Worm (Caenorhabditis elegans): Measurements from ENCODE around the gene srw-135.

ce11 chrV:3032343-3032742, 21.0 kb upstream of the srw-135 start, which contains the start of gene irld-38:
- TF ChIP-seq lsy-2 (tag; optimal IDR thresholded peaks at IDR 0.05) = no peak
- no peak for TF ChIP-seq mep-1 (tag; optimal IDR thresholded peaks at IDR 0.05)
- TF ChIP-seq unc-62 (GFP tag; optimal IDR thresholded peaks at IDR 0.05) = no peak
- TF ChIP-seq zip-8 (tag; optimal IDR thresholded peaks at IDR 0.05) = no peak
- no peak for TF ChIP-seq lin-13 (tag; optimal IDR thresholded peaks at IDR 0.05)
- TF ChIP-seq blmp-1 (tag; optimal IDR thresholded peaks at IDR 0.05) = no peak
- TF ChIP-seq snpc-4 (tag; optimal IDR thresholded peaks at IDR 0.05) = no peak
- TF ChIP-seq elt-1 (tag; optimal IDR thresholded peaks at IDR 0.05; ENCODE audit: borderline replicate concordance, insufficient read depth) = no peak
- no peak for TF ChIP-seq drap-1 (GFP tag; optimal IDR thresholded peaks at IDR 0.05)
- TF ChIP-seq nhr-237 (tag; optimal IDR thresholded peaks at IDR 0.05) = no peak

Data from whole organism, mixed stage, embryonic.